Worm (Caenorhabditis elegans) whole organism, L2 larva: ENCODE results near the gene math-18.

Source experiments
- C34F6.9 ChIP-seq: fragments of 150-350 bp; optimal IDR thresholded peaks from 2 replicates; lab custom pipeline; 2014; ENCODE audit warnings: missing biosample characterization, missing genetic modification characterization
- F13H6.1 ChIP-seq: sonication (generic microtip); optimal IDR thresholded peaks from 2 replicates; lab custom pipeline; 2016; ENCODE audit warnings: missing genetic modification characterization, missing compliant biosample characterization
- ZK546.5 ChIP-seq: sonication (generic microtip); optimal IDR thresholded peaks from 2 replicates; lab custom pipeline; 2017; ENCODE audit warnings: missing biosample characterization, missing genetic modification characterization
- ama-1 ChIP-seq: fragments of 150-350 bp; optimal IDR thresholded peaks from 2 replicates; lab custom pipeline; 2018; ENCODE audit warnings: inconsistent platforms
- blmp-1 ChIP-seq: sonication (generic microtip); optimal IDR thresholded peaks from 2 replicates; lab custom pipeline; 2017; ENCODE audit warnings: missing genetic modification characterization, mild to moderate bottlenecking, missing compliant biosample characterization, antibody characterized with exemption, moderate library complexity; ENCODE audit not compliant: insufficient read depth
- ceh-82 ChIP-seq: fragments of 150-350 bp; optimal IDR thresholded peaks from 2 replicates; lab custom pipeline; 2014; ENCODE audit warnings: missing biosample characterization, missing genetic modification characterization
- crh-2 ChIP-seq: sonication (generic microtip); optimal IDR thresholded peaks from 2 replicates; lab custom pipeline; 2017; ENCODE audit warnings: missing biosample characterization, missing genetic modification characterization
- dmd-4 ChIP-seq: sonication (generic microtip); optimal IDR thresholded peaks from 2 replicates; lab custom pipeline; 2017; ENCODE audit warnings: missing biosample characterization, missing genetic modification characterization
- egl-27 ChIP-seq: sonication (generic microtip); optimal IDR thresholded peaks from 3 replicates; lab custom pipeline; 2017; ENCODE audit warnings: missing biosample characterization, missing genetic modification reagents, missing genetic modification characterization
- elt-1 ChIP-seq: fragments of 150-350 bp; optimal IDR thresholded peaks from 2 replicates; lab custom pipeline; 2014; ENCODE audit warnings: missing biosample characterization, missing genetic modification characterization
- fos-1 ChIP-seq: fragments of 150-350 bp; optimal IDR thresholded peaks from 2 replicates; lab custom pipeline; 2014; ENCODE audit warnings: missing biosample characterization, missing genetic modification characterization
- gmeb-1 ChIP-seq: fragments of 150-350 bp; optimal IDR thresholded peaks from 2 replicates; lab custom pipeline; 2014; ENCODE audit warnings: missing biosample characterization, missing genetic modification characterization
- lin-11 ChIP-seq: fragments of 150-350 bp; sonication (generic microtip); optimal IDR thresholded peaks from 2 replicates; lab custom pipeline; 2014; ENCODE audit warnings: missing biosample characterization, missing genetic modification characterization, inconsistent platforms, mixed read lengths
- lin-13 ChIP-seq: fragments of 150-350 bp; optimal IDR thresholded peaks from 2 replicates; lab custom pipeline; 2014; ENCODE audit warnings: missing biosample characterization, missing genetic modification reagents, missing genetic modification characterization
- lsy-2 ChIP-seq, 2 experiments: fragments of 150-350 bp in 1 of 2; sonication (generic microtip) in 1 of 2; optimal IDR thresholded peaks; 2 replicates each; lab custom pipeline; 2014 to 2017; ENCODE audit warnings: missing biosample characterization in 2 of 2, missing genetic modification characterization in 2 of 2
- mbf-1 ChIP-seq: sonication (generic microtip); optimal IDR thresholded peaks from 2 replicates; lab custom pipeline; 2017; ENCODE audit warnings: missing biosample characterization, missing genetic modification characterization
- nhr-129 ChIP-seq: fragments of 150-350 bp; optimal IDR thresholded peaks from 2 replicates; lab custom pipeline; 2014; ENCODE audit warnings: missing biosample characterization, missing genetic modification characterization
- nhr-21 ChIP-seq: fragments of 150-350 bp; optimal IDR thresholded peaks from 2 replicates; lab custom pipeline; 2014; ENCODE audit warnings: missing biosample characterization, missing genetic modification characterization
- nhr-23 ChIP-seq: fragments of 150-350 bp; optimal IDR thresholded peaks from 2 replicates; lab custom pipeline; 2014; ENCODE audit warnings: missing biosample characterization, missing genetic modification reagents, missing genetic modification characterization
- nhr-25 ChIP-seq: fragments of 150-350 bp; sonication (generic microtip); optimal IDR thresholded peaks from 3 replicates; lab custom pipeline; 2014; ENCODE audit warnings: missing biosample characterization, missing genetic modification characterization
- nhr-6 ChIP-seq: fragments of 150-350 bp; optimal IDR thresholded peaks from 2 replicates; lab custom pipeline; 2014; ENCODE audit warnings: missing biosample characterization, missing genetic modification characterization
- peb-1 ChIP-seq: fragments of 150-350 bp; optimal IDR thresholded peaks from 2 replicates; lab custom pipeline; 2014; ENCODE audit warnings: missing biosample characterization, missing genetic modification characterization
- skn-1 ChIP-seq: sonication (generic microtip); optimal IDR thresholded peaks from 2 replicates; lab custom pipeline; 2017; ENCODE audit warnings: missing biosample characterization, missing genetic modification characterization
- sma-9 ChIP-seq, 2 experiments: fragments of 150-350 bp in 1 of 2; sonication (generic microtip) in 1 of 2; optimal IDR thresholded peaks; 2 replicates each; lab custom pipeline; 2014 to 2016; ENCODE audit warnings: missing genetic modification characterization in 2 of 2, mild to moderate bottlenecking in 1 of 2, missing biosample characterization in 1 of 2, missing compliant biosample characterization in 1 of 2, missing genetic modification reagents in 1 of 2, moderate library complexity in 1 of 2
- snpc-4 ChIP-seq: fragments of 150-350 bp; optimal IDR thresholded peaks from 2 replicates; lab custom pipeline; 2014; ENCODE audit warnings: missing biosample characterization, missing genetic modification characterization
- unc-39 ChIP-seq: fragments of 150-350 bp; optimal IDR thresholded peaks from 2 replicates; lab custom pipeline; 2014; ENCODE audit warnings: missing biosample characterization, missing genetic modification characterization
- unc-55 ChIP-seq: fragments of 150-350 bp; sonication (generic microtip); optimal IDR thresholded peaks from 3 replicates; lab custom pipeline; 2014; ENCODE audit warnings: missing biosample characterization, missing genetic modification reagents, missing genetic modification characterization
- unc-62 ChIP-seq: fragments of 150-350 bp; optimal IDR thresholded peaks from 2 replicates; lab custom pipeline; 2014; ENCODE audit warnings: missing biosample characterization, missing genetic modification reagents, missing genetic modification characterization
- zag-1 ChIP-seq: fragments of 150-350 bp; optimal IDR thresholded peaks from 2 replicates; lab custom pipeline; 2014; ENCODE audit warnings: missing biosample characterization, missing genetic modification characterization
- ztf-1 ChIP-seq: fragments of 200-800 bp; sonication (Bioruptor generic); conservative IDR thresholded peaks from 2 replicates; pipeline ENCODE4 v1.3.6; 2022; ENCODE audit warnings: missing genetic modification characterization, missing compliant biosample characterization
- ztf-11 ChIP-seq: sonication (generic microtip); optimal IDR thresholded peaks from 2 replicates; lab custom pipeline; 2017; ENCODE audit warnings: missing biosample characterization, missing genetic modification characterization
- ztf-4 ChIP-seq: fragments of 150-350 bp; optimal IDR thresholded peaks from 2 replicates; lab custom pipeline; 2014; ENCODE audit warnings: missing biosample characterization, missing genetic modification characterization

The math-18 gene

DNA sequence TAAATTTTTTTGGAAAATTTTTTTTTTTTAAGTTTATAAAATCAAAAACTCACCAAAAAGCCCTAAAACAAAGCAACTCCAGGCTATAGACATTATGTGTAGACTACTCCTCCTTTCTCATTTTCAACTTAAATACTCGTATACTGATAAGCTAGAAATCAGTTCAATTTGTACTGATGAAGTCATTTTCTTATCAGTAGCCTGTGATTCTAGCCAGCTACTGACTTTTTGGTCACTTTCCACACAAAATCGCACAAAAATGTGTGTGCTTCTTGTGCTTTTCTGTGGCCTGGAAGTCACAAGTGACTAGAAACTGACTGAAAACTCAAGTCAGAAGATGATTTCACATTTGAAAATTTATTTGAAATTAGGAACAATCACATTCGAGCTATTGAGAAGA lies 32.5 kb downstream of the math-18 start, which contains the start of gene gba-2:
Gene gba-2 (minus strand): TSS at position 106 of the 400 bp plus-strand sequence.
- TF ChIP-seq sma-9 (GFP tag; optimal IDR thresholded peaks at IDR 0.05; lab: Kevin White, UChicago) (peak; percentile 31), sma-9 (tag; optimal IDR thresholded peaks at IDR 0.05; lab: Kevin White, UChicago) (no peak), egl-27 (tag; lab: Kevin White, UChicago) (no peak), fos-1 (peak; percentile 66), ztf-4 (tag; lab: Kevin White, UChicago) (no peak)
- TF ChIP-seq, all 48 proteins: peak for 2

DNA sequence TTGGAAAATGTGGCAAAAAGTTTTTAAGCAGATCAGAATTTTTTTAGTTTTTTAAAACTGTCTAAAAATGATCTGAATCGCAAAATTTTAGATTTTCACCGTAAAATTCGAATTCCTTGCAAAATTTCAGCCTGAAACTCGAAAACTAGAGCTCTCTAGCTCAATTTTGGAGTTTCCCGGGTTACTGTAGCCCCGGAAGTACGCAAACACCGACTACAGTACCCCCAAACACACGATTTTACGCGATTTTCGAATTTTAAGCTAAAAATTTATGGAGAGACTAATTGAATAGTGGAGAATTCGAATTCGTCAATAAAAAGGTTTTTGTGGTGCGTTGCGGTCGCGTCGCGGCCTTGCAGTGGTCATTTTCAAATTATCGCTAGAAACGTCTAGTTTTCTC lies 32.9 kb downstream of the math-18 start:
- peak in 1 of 2 experiments; percentile 31 for TF ChIP-seq lsy-2 (tag; optimal IDR thresholded peaks at IDR 0.05; lab: Kevin White, UChicago)
- TF ChIP-seq ztf-4 (tag; lab: Kevin White, UChicago) = no peak
- TF ChIP-seq, all 48 proteins: peak for 1

DNA sequence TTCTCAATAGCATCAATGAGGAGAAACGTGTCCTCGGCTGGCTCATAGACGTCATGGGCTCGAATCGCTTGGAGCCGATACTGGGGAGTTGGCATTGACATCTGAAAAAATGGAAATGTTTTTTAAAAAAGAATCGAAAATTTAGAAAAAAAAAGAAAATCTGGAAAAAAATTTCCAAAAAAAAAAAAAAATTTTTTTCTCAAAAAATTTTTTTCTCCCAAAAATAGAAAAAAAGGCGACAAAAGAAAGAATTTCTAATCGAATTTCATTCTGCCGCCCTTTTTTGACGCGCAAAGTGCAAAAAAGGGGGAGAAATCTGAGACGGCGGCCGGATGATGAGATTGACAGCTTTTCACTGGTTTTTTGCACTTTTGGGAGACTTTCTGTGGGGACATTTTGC lies 35.5 kb downstream of the math-18 start, which contains the start of gene mtq-2:
Gene mtq-2 (minus strand): TSS at position 101 of the 400 bp plus-strand sequence.
- TF ChIP-seq sma-9 (GFP tag; optimal IDR thresholded peaks at IDR 0.05; lab: Kevin White, UChicago) = no peak
- no peak for TF ChIP-seq sma-9 (tag; optimal IDR thresholded peaks at IDR 0.05; lab: Kevin White, UChicago)
- no peak for TF ChIP-seq snpc-4 (tag; lab: Kevin White, UChicago)

DNA sequence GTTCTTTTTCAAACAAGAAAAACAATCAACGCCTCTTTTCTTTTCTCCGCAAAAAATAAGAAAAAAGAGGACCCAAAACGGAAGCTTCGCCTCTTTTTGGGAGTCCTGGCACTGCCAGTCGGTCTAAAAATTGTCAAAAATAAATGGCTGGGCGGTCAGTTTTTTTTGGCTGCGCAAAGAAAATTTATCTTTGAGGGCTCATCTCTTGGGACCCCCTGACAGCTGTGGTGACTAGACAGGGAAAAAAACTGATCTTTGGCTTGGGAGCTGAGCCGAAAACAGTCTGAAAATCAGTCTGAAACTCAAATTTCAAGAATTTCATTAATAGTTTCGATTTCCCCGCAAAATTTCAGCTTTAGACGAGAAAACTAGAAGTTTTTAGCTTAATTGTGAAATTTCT lies 36.7 kb downstream of the math-18 start:
- TF ChIP-seq nhr-25 (no peak), unc-62 (no peak), fos-1 (no peak), gmeb-1 (tag; lab: Kevin White, UChicago) (no peak), nhr-23 (no peak), nhr-129 (tag; lab: Kevin White, UChicago) (no peak), blmp-1 (no peak), lin-11 (tag; lab: Kevin White, UChicago) (no peak), skn-1 (tag; lab: Kevin White, UChicago) (no peak), ama-1 (lab: Kevin White, UChicago) (no peak), ZK546.5 (tag; lab: Kevin White, UChicago) (no peak), ceh-82 (tag; lab: Kevin White, UChicago) (no peak), zag-1 (tag; lab: Kevin White, UChicago) (no peak)

DNA sequence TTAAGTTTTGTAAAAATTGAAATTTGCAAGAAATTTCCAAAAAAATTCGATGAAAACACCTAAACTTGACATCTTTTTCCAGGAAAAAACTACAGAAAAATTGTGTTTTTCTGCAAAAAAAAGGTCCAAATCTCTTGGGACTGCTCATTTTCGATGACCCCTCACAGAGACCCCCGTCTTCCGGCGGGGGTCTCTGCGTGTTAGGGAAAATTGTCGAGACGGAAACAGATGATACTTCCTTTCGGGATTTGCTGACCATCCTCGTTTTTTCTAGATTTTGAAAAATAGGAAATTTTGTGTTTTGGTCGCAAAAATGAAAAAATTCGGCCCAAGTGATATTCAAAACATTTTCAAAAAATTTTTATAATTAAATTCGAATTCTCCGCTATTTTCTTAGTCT lies 37.6 kb downstream of the math-18 start:
- TF ChIP-seq fos-1 (no peak), lsy-2 (tag; optimal IDR thresholded peaks at IDR 0.05; lab: Kevin White, UChicago) (peak in 1 of 2 experiments; percentile 3), mbf-1 (tag; lab: Kevin White, UChicago) (no peak), sma-9 (GFP tag; optimal IDR thresholded peaks at IDR 0.05; lab: Kevin White, UChicago) (peak; percentile 2), sma-9 (tag; optimal IDR thresholded peaks at IDR 0.05; lab: Kevin White, UChicago) (no peak)

DNA sequence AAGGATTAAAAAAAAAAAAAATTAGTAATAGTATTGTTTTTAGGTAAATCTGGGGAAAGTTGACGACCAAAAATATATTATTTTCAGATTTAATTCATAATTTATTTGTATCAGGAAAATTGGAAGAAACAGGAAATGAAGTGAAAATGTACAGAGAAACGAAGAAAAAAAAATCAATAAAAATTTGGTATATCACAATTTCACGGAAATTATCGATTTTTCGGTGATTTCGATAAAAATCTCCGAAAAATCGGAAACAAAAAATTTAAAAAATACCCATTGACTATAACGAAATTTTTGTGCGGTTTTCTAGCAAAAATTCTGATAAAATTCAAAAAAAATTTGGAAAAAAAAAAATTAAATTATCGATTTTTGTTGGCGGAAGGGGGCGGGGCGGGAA lies 38.5 kb downstream of the math-18 start:
- no peak for TF ChIP-seq nhr-21 (tag; lab: Kevin White, UChicago)
- TF ChIP-seq ceh-82 (tag; lab: Kevin White, UChicago) = no peak
- TF ChIP-seq ztf-11 = no peak
- TF ChIP-seq lin-11 (tag; lab: Kevin White, UChicago) = no peak
- no peak for TF ChIP-seq nhr-129 (tag; lab: Kevin White, UChicago)
- TF ChIP-seq, all 48 proteins: peak for 0

DNA sequence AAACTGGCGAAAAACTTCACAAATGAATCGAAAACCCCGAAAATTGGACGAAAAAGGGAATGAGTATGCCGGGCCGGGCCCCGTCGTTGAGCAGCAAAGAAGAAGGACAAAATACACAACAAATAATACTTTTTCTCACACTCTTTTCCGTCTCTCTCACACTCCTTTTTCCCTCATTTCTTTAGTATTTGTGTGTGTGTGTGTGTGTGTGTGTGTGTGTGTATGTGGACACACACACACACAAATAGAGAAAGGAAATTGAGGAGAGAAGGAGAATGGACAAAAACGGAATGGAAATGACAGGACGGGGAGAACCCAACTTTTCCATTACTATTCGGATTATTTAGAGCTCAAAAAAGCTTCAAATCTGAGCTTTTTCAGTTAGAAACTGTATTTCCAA lies 41.7 kb downstream of the math-18 start:
- TF ChIP-seq fos-1 = peak; percentile 43
- no peak for TF ChIP-seq egl-27 (tag; lab: Kevin White, UChicago)
- TF ChIP-seq nhr-129 (tag; lab: Kevin White, UChicago) = peak; percentile 86
- TF ChIP-seq ztf-1 = no peak
- no peak for TF ChIP-seq peb-1 (tag; lab: Kevin White, UChicago)
- peak in 1 of 2 experiments; percentile 55 for TF ChIP-seq lsy-2 (tag; optimal IDR thresholded peaks at IDR 0.05; lab: Kevin White, UChicago)
- TF ChIP-seq F13H6.1 (tag; lab: Kevin White, UChicago) = peak; percentile 65
- TF ChIP-seq crh-2 = peak; percentile 44
- TF ChIP-seq lin-11 (tag; lab: Kevin White, UChicago) = no peak
- TF ChIP-seq elt-1 = no peak
- no peak for TF ChIP-seq dmd-4 (tag; lab: Kevin White, UChicago)
- peak; percentile 58 for TF ChIP-seq sma-9 (GFP tag; optimal IDR thresholded peaks at IDR 0.05; lab: Kevin White, UChicago)
- no peak for TF ChIP-seq sma-9 (tag; optimal IDR thresholded peaks at IDR 0.05; lab: Kevin White, UChicago)
- TF ChIP-seq C34F6.9 (tag; lab: Kevin White, UChicago) = peak; percentile 59
- no peak for TF ChIP-seq unc-39 (tag; lab: Kevin White, UChicago)
- TF ChIP-seq nhr-6 = peak; percentile 10
- peak; percentile 42 for TF ChIP-seq lin-13 (GFP tag; lab: Kevin White, UChicago)
- TF ChIP-seq unc-55 = peak; percentile 88
